Fruit fly (Drosophila melanogaster): ENCODE measurements around the gene CG34448.

CG34448 gene

DNA sequence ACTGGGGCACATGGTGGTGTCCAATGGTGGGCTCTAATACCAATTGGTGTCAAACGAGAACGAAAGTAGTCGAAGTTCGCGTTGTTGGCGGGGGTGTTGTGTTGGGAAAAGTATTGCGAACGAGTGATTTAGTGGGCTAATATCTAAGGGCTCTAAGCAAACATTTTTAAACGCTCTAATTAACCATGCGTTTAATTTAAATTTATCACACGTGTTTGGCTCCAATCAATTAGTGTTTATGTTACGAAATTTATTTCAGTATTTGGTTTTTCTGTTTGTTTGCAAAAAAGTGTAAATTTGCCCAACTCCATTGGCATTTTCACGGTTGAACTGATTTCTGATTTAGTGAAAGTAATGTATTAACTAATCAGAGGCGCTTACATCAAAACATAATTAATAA, 2.1 kb upstream of the CG34448 start, which contains the start of gene CG34447:
Gene CG34447 (minus strand): TSS at position 101 of the 400 bp plus-strand sequence.
- TF ChIP-seq dmrt93B (GFP tag; optimal IDR thresholded peaks at IDR 0.05) (no peak), HLH106 (tag; optimal IDR thresholded peaks at IDR 0.05) (no peak), dl (GFP tag; optimal IDR thresholded peaks at IDR 0.05; ENCODE audit: insufficient read depth in 1 of 2, partially characterized antibody in 2 of 2) (no peak), pan (optimal IDR thresholded peaks at IDR 0.05) (no peak), Rel (GFP tag; optimal IDR thresholded peaks at IDR 0.05) (no peak), Rel (tag; optimal IDR thresholded peaks at IDR 0.05) (no peak), Dfd (GFP tag; optimal IDR thresholded peaks at IDR 0.05) (no peak), usp (GFP tag; optimal IDR thresholded peaks at IDR 0.05) (no peak), Vsx2 (GFP tag; optimal IDR thresholded peaks at IDR 0.05; ENCODE audit: partially characterized antibody) (no peak), Mio (GFP tag; optimal IDR thresholded peaks at IDR 0.05) (no peak), fru (GFP tag; optimal IDR thresholded peaks at IDR 0.05) (no peak)

DNA sequence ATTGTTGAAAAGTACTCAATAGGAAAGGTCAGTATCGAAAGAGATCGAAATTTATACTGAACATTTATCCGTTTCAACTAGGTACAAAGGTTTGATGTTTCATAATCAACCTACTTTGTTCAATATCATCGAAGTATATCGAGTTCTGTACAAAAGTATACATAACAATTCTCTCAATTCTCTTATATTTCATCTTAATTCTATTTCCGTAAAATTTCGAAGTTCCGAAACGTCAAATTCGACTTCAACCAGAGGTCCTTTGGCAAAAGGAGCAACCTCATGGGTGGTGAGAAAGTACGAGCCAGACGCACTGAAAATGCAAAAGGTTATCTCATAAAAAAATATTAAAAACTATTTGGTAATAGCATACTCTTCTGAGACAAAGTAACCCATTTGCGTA, 1.1 kb downstream of the CG34448 start, which contains the start of gene CG31948:
Gene CG31948 (minus strand): TSS at position 101 of the 400 bp plus-strand sequence.
- TF ChIP-seq CG9705 (GFP tag; optimal IDR thresholded peaks at IDR 0.05) (no peak), woc (GFP tag; optimal IDR thresholded peaks at IDR 0.05) (no peak), h (GFP tag; optimal IDR thresholded peaks at IDR 0.05) (no peak), Sp1 (GFP tag; optimal IDR thresholded peaks at IDR 0.05) (no peak), Dif (GFP tag; optimal IDR thresholded peaks at IDR 0.05; ENCODE audit: partially characterized antibody) (no peak), lola (GFP tag; optimal IDR thresholded peaks at IDR 0.05) (no peak), Rel (GFP tag; optimal IDR thresholded peaks at IDR 0.05) (no peak), Rel (tag; optimal IDR thresholded peaks at IDR 0.05) (no peak), CG32264 (GFP tag; optimal IDR thresholded peaks at IDR 0.05) (no peak), psq (GFP tag; optimal IDR thresholded peaks at IDR 0.05) (no peak), N (GFP tag; optimal IDR thresholded peaks at IDR 0.05) (no peak), Vsx2 (GFP tag; optimal IDR thresholded peaks at IDR 0.05; ENCODE audit: partially characterized antibody) (no peak), sv (GFP tag; optimal IDR thresholded peaks at IDR 0.05) (no peak)

DNA sequence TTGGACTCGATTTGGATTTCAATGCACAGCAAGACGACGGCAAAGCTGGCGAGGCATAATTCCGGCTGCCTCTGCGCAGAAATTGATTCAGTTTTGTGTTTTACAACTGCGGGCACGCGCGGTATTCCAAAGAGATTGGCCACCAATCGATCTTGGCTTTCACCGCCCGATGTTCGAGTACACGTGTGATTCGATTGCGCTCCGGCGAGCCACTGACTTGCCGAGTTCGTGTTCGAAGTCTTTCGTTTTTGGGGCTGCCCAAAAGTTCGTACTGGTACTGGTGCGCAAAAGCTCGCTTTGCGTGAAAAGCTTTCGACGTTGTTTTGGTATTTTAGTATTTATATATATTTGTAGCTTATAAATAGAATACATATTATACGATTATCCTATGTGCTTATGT, 2.7 kb downstream of the CG34448 start, which contains the start of gene CG18641:
Gene CG18641 (minus strand): TSS at position 214 of the 400 bp plus-strand sequence.
- TF ChIP-seq dsf (GFP tag; optimal IDR thresholded peaks at IDR 0.05; ENCODE audit: borderline replicate concordance) (no peak), lola (GFP tag; optimal IDR thresholded peaks at IDR 0.05) (no peak), Mio (GFP tag; optimal IDR thresholded peaks at IDR 0.05) (no peak), brk (GFP tag; optimal IDR thresholded peaks at IDR 0.05) (no peak), tai (GFP tag; optimal IDR thresholded peaks at IDR 0.05) (no peak), foxo (GFP tag; optimal IDR thresholded peaks at IDR 0.05) (no peak), Jra (GFP tag; optimal IDR thresholded peaks at IDR 0.05) (no peak), Sp1 (GFP tag; optimal IDR thresholded peaks at IDR 0.05) (no peak), Abd-B (GFP tag; optimal IDR thresholded peaks at IDR 0.05) (no peak), N (GFP tag; optimal IDR thresholded peaks at IDR 0.05) (no peak), Vsx2 (GFP tag; optimal IDR thresholded peaks at IDR 0.05; ENCODE audit: partially characterized antibody) (no peak), dmrt93B (GFP tag; optimal IDR thresholded peaks at IDR 0.05) (no peak), Hnf4 (GFP tag; optimal IDR thresholded peaks at IDR 0.05) (no peak), br (GFP tag; optimal IDR thresholded peaks at IDR 0.05) (no peak), GATAd (GFP tag; optimal IDR thresholded peaks at IDR 0.05) (no peak), CG9705 (GFP tag; optimal IDR thresholded peaks at IDR 0.05) (no peak), woc (GFP tag; optimal IDR thresholded peaks at IDR 0.05) (no peak), usp (GFP tag; optimal IDR thresholded peaks at IDR 0.05) (no peak), pan (optimal IDR thresholded peaks at IDR 0.05) (no peak), psq (GFP tag; optimal IDR thresholded peaks at IDR 0.05) (no peak)

DNA sequence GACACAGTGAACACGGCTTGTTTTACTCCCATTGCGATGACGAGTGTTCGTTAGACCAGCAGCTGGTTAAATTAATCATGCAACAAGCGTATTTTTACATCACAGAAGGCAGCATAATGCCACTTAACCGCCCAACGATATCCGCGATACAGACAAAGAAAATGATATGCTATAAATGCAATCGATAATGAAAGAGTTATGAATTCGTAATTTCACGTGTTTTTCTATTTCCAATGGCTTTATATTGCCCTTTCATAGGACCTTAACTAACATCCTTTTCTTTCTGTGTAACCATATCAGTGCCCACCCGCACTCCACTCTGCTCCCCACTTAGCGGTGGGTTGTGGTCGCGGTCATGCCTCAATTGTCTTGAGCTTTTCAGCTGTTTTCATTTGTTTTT, 4.7 kb downstream of the CG34448 start:
- TF ChIP-seq pan (optimal IDR thresholded peaks at IDR 0.05) = no peak
- TF ChIP-seq brk (GFP tag; optimal IDR thresholded peaks at IDR 0.05) = no peak
- TF ChIP-seq usp (GFP tag; optimal IDR thresholded peaks at IDR 0.05) = no peak
- no peak for TF ChIP-seq jim (GFP tag; optimal IDR thresholded peaks at IDR 0.05)
- no peak for TF ChIP-seq Dfd (GFP tag; optimal IDR thresholded peaks at IDR 0.05)
- no peak for TF ChIP-seq dl (GFP tag; optimal IDR thresholded peaks at IDR 0.05; ENCODE audit: insufficient read depth in 1 of 2, partially characterized antibody in 2 of 2)
- no peak for TF ChIP-seq OdsH (GFP tag; optimal IDR thresholded peaks at IDR 0.05)
- TF ChIP-seq foxo (GFP tag; optimal IDR thresholded peaks at IDR 0.05) = no peak
- no peak for TF ChIP-seq Vsx2 (GFP tag; optimal IDR thresholded peaks at IDR 0.05; ENCODE audit: partially characterized antibody)
- no peak for TF ChIP-seq Jra (GFP tag; optimal IDR thresholded peaks at IDR 0.05)
- TF ChIP-seq tai (GFP tag; optimal IDR thresholded peaks at IDR 0.05) = no peak
- no peak for TF ChIP-seq CG9705 (GFP tag; optimal IDR thresholded peaks at IDR 0.05)
- no peak for TF ChIP-seq Mio (GFP tag; optimal IDR thresholded peaks at IDR 0.05)
- TF ChIP-seq Rel (GFP tag; optimal IDR thresholded peaks at IDR 0.05) = no peak
- TF ChIP-seq Rel (tag; optimal IDR thresholded peaks at IDR 0.05) = no peak
- no peak for TF ChIP-seq Dif (GFP tag; optimal IDR thresholded peaks at IDR 0.05; ENCODE audit: partially characterized antibody)
- TF ChIP-seq fru (GFP tag; optimal IDR thresholded peaks at IDR 0.05) = no peak
- no peak for TF ChIP-seq Hr83 (GFP tag; optimal IDR thresholded peaks at IDR 0.05; ENCODE audit: poor library complexity, severe bottlenecking)
- no peak for TF ChIP-seq br (GFP tag; optimal IDR thresholded peaks at IDR 0.05)
- TF ChIP-seq N (GFP tag; optimal IDR thresholded peaks at IDR 0.05) = no peak

Measured in whole organism, wandering third instar larva.